Worm (Caenorhabditis elegans) whole organism, L3 larva: ENCODE measurements around the gene gtf-2F1.

ENCODE experiments used
- ama-1 ChIP-seq: fragments of 150-350 bp; optimal IDR thresholded peaks from 2 replicates; lab custom pipeline; 2018
- elt-3 ChIP-seq, 3 experiments: fragments of 150-350 bp in 1 of 3; sonication (generic microtip) in 2 of 3; optimal IDR thresholded peaks; 2 replicates in 2 of 3; 4 replicates in 1 of 3; lab custom pipeline; 2014 to 2017; ENCODE audit warnings: missing biosample characterization in 3 of 3, missing genetic modification characterization in 3 of 3
- hmg-11 ChIP-seq: sonication (generic microtip); optimal IDR thresholded peaks from 2 replicates; lab custom pipeline; 2016; ENCODE audit warnings: missing genetic modification characterization, missing compliant biosample characterization
- lsy-12 ChIP-seq: sonication (generic microtip); optimal IDR thresholded peaks from 2 replicates; lab custom pipeline; 2016; ENCODE audit warnings: mild to moderate bottlenecking, missing genetic modification characterization, missing compliant biosample characterization
- mml-1 ChIP-seq: fragments of 150-350 bp; sonication (generic microtip); optimal IDR thresholded peaks from 3 replicates; lab custom pipeline; 2014; ENCODE audit warnings: missing biosample characterization, missing genetic modification characterization
- nhr-25 ChIP-seq: sonication (generic microtip); optimal IDR thresholded peaks from 2 replicates; lab custom pipeline; 2017; ENCODE audit warnings: missing biosample characterization, missing genetic modification characterization
- pha-4 ChIP-seq: fragments of 150-350 bp; optimal IDR thresholded peaks from 2 replicates; lab custom pipeline; 2014; ENCODE audit warnings: missing biosample characterization, missing genetic modification reagents, missing genetic modification characterization
- sea-2 ChIP-seq: fragments of 150-350 bp; sonication (generic microtip); optimal IDR thresholded peaks from 4 replicates; lab custom pipeline; 2014; ENCODE audit warnings: missing biosample characterization, missing genetic modification reagents, missing genetic modification characterization
- skn-1 ChIP-seq: fragments of 150-350 bp; optimal IDR thresholded peaks from 2 replicates; lab custom pipeline; 2014; ENCODE audit warnings: missing biosample characterization, missing genetic modification characterization

- TF ChIP-seq hmg-11 (tag; lab: Kevin White, UChicago) (no peak), ama-1 (lab: Kevin White, UChicago) (no peak), pha-4 (no peak), nhr-25 (tag; lab: Kevin White, UChicago) (no peak), sea-2 (GFP tag; lab: Kevin White, UChicago) (no peak), lsy-12 (tag; lab: Kevin White, UChicago) (no peak), elt-3 (tag; optimal IDR thresholded peaks at IDR 0.05; lab: Kevin White, UChicago) (no peak), skn-1 (tag; lab: Kevin White, UChicago) (no peak), mml-1 (tag; lab: Kevin White, UChicago) (no peak)
These were observed 9.6 kb upstream of the gtf-2F1 start for ce11 chrII:4291799-4292198.
